Fruit fly (Drosophila melanogaster) whole organism, embryonic: ENCODE results near the gene trk.

Experiments
- Adf1 ChIP-seq: fragments of 200-800 bp; sonication (Bioruptor generic); IDR thresholded peaks from 2 replicates; pipeline ENCODE4 v1.3.6; 2022; ENCODE audit warnings: missing biosample characterization, missing genetic modification characterization
- CG10267 ChIP-seq: fragments of 200-800 bp; sonication (Bioruptor generic); optimal IDR thresholded peaks from 2 replicates; lab custom pipeline; 2018; ENCODE audit warnings: missing biosample characterization, mild to moderate bottlenecking, missing genetic modification characterization, moderate library complexity
- CG11456 ChIP-seq: fragments of 200-800 bp; sonication (Bioruptor generic); IDR thresholded peaks from 3 replicates; pipeline ENCODE4 v1.3.6; 2022; ENCODE audit warnings: missing biosample characterization, missing genetic modification characterization
- CG13624 ChIP-seq: fragments of 200-800 bp; sonication (Bioruptor generic); optimal IDR thresholded peaks from 2 replicates; lab custom pipeline; 2016; ENCODE audit warnings: missing biosample characterization, missing genetic modification characterization
- CG14667 ChIP-seq: fragments of 200-800 bp; sonication (Bioruptor generic); IDR thresholded peaks from 2 replicates; pipeline ENCODE4 v1.3.6; 2022; ENCODE audit warnings: missing biosample characterization, missing genetic modification characterization
- CG14710 ChIP-seq: fragments of 200-800 bp; sonication (Bioruptor generic); optimal IDR thresholded peaks from 3 replicates; lab custom pipeline; 2019; ENCODE audit warnings: missing biosample characterization, mild to moderate bottlenecking, missing genetic modification characterization, moderate library complexity
- CG14860 ChIP-seq: fragments of 200-800 bp; sonication (Bioruptor generic); IDR thresholded peaks from 3 replicates; pipeline ENCODE4 v1.3.6; 2022; ENCODE audit warnings: missing biosample characterization, missing genetic modification characterization; ENCODE audit not compliant: partially characterized antibody
- CG16813 ChIP-seq: fragments of 200-800 bp; sonication (Bioruptor generic); IDR thresholded peaks from 3 replicates; pipeline ENCODE4 v1.3.6; 2022; ENCODE audit warnings: missing biosample characterization, missing genetic modification characterization; ENCODE audit not compliant: partially characterized antibody
- CG30020 ChIP-seq: fragments of 200-800 bp; optimal IDR thresholded peaks from 2 replicates; lab custom pipeline; 2019; ENCODE audit warnings: missing biosample characterization, mild to moderate bottlenecking, missing genetic modification characterization, moderate library complexity
- CG30403 ChIP-seq: fragments of 200-800 bp; sonication (Bioruptor generic); optimal IDR thresholded peaks from 3 replicates; lab custom pipeline; 2016; ENCODE audit warnings: missing biosample characterization, missing genetic modification characterization
- CG3995 ChIP-seq: fragments of 200-800 bp; sonication (Bioruptor generic); optimal IDR thresholded peaks from 3 replicates; lab custom pipeline; 2016; ENCODE audit warnings: missing biosample characterization, missing genetic modification characterization
- CG43689 ChIP-seq: fragments of 200-800 bp; sonication (Bioruptor generic); IDR thresholded peaks from 2 replicates; pipeline ENCODE4 v1.3.6; 2022; ENCODE audit warnings: missing biosample characterization, missing genetic modification characterization
- CG4820 ChIP-seq: fragments of 200-800 bp; sonication (Bioruptor generic); optimal IDR thresholded peaks from 3 replicates; lab custom pipeline; 2016; ENCODE audit warnings: missing biosample characterization, missing genetic modification characterization
- CG6254 ChIP-seq: fragments of 200-800 bp; sonication (Bioruptor generic); optimal IDR thresholded peaks from 3 replicates; lab custom pipeline; 2017; ENCODE audit warnings: mild to moderate bottlenecking, missing biosample characterization, missing genetic modification reagents, missing genetic modification characterization
- CG6791 ChIP-seq: fragments of 200-800 bp; sonication (Bioruptor generic); IDR thresholded peaks from 3 replicates; pipeline ENCODE4 v1.3.6; 2022; ENCODE audit warnings: missing biosample characterization, missing genetic modification characterization; ENCODE audit not compliant: partially characterized antibody
- CG6813 ChIP-seq: fragments of 200-800 bp; sonication (Bioruptor generic); optimal IDR thresholded peaks from 2 replicates; lab custom pipeline; 2017; ENCODE audit warnings: missing biosample characterization, missing genetic modification characterization, mild to moderate bottlenecking, moderate library complexity, missing genetic modification reagents
- CG6854 ChIP-seq: fragments of 200-800 bp; sonication (Bioruptor generic); optimal IDR thresholded peaks from 3 replicates; lab custom pipeline; 2017; ENCODE audit warnings: missing biosample characterization, mild to moderate bottlenecking, missing genetic modification characterization
- CG7271 ChIP-seq: fragments of 200-800 bp; sonication (Bioruptor generic); optimal IDR thresholded peaks from 2 replicates; lab custom pipeline; 2018; ENCODE audit warnings: missing biosample characterization, mild to moderate bottlenecking, missing genetic modification characterization, moderate library complexity
- CG7786 ChIP-seq: fragments of 200-800 bp; sonication (Bioruptor generic); optimal IDR thresholded peaks from 2 replicates; lab custom pipeline; 2016; ENCODE audit warnings: missing biosample characterization, missing genetic modification characterization
- CG8290 ChIP-seq, 3 experiments: fragments of 200-800 bp; sonication (Bioruptor generic); optimal IDR thresholded peaks; 2 replicates each; lab custom pipeline; 2016 to 2019; ENCODE audit warnings: missing biosample characterization in 3 of 3, missing genetic modification characterization in 3 of 3, mild to moderate bottlenecking in 2 of 3, moderate library complexity in 1 of 3
- Doc3 ChIP-seq: fragments of 200-800 bp; sonication (Bioruptor generic); IDR thresholded peaks from 3 replicates; pipeline ENCODE4 v1.3.6; 2022; ENCODE audit warnings: missing biosample characterization, missing genetic modification characterization; ENCODE audit not compliant: partially characterized antibody
- Fer2 ChIP-seq: fragments of 200-800 bp; sonication (Bioruptor generic); optimal IDR thresholded peaks from 2 replicates; lab custom pipeline; 2018; ENCODE audit warnings: missing biosample characterization, mild to moderate bottlenecking, missing genetic modification characterization, moderate library complexity
- Jarid2 ChIP-seq: fragments of 200-800 bp; sonication (Bioruptor generic); optimal IDR thresholded peaks from 3 replicates; lab custom pipeline; 2017; ENCODE audit warnings: mild to moderate bottlenecking, missing biosample characterization, missing genetic modification reagents, missing genetic modification characterization
- MESR4 ChIP-seq: fragments of 200-800 bp; sonication (Bioruptor generic); optimal IDR thresholded peaks from 2 replicates; lab custom pipeline; 2018; ENCODE audit warnings: missing biosample characterization, mild to moderate bottlenecking, missing genetic modification characterization, moderate library complexity
- NfI ChIP-seq: fragments of 200-800 bp; sonication (Bioruptor generic); optimal IDR thresholded peaks from 3 replicates; lab custom pipeline; 2018; ENCODE audit warnings: missing biosample characterization, mild to moderate bottlenecking, missing genetic modification characterization, moderate library complexity
- Oli ChIP-seq: fragments of 200-800 bp; sonication (Bioruptor generic); optimal IDR thresholded peaks from 2 replicates; lab custom pipeline; 2018; ENCODE audit warnings: missing biosample characterization, mild to moderate bottlenecking, missing genetic modification characterization, moderate library complexity
- Sin3A ChIP-seq: fragments of >200 bp; optimal IDR thresholded peaks from 2 replicates; lab custom pipeline; 2018
- Six4 ChIP-seq: fragments of 200-800 bp; sonication (Bioruptor generic); optimal IDR thresholded peaks from 2 replicates; lab custom pipeline; 2016; ENCODE audit warnings: missing biosample characterization, missing genetic modification characterization
- Sry-δ ChIP-seq: fragments of 200-800 bp; sonication (Bioruptor generic); optimal IDR thresholded peaks from 2 replicates; lab custom pipeline; 2016; ENCODE audit warnings: missing biosample characterization, missing genetic modification characterization
- Vsx1 ChIP-seq: fragments of 200-800 bp; sonication (Bioruptor generic); optimal IDR thresholded peaks from 2 replicates; lab custom pipeline; 2017; ENCODE audit warnings: missing biosample characterization, mild to moderate bottlenecking, missing genetic modification characterization, missing genetic modification reagents
- al ChIP-seq: fragments of 200-800 bp; sonication (Bioruptor generic); IDR thresholded peaks from 2 replicates; pipeline ENCODE4 v1.3.6; 2022; ENCODE audit warnings: missing biosample characterization, missing genetic modification characterization
- amos ChIP-seq: fragments of 200-800 bp; sonication (Bioruptor generic); IDR thresholded peaks from 2 replicates; pipeline ENCODE4 v1.3.6; 2022; ENCODE audit warnings: missing biosample characterization, missing genetic modification characterization; ENCODE audit not compliant: partially characterized antibody
- ato ChIP-seq: fragments of 200-800 bp; sonication (Bioruptor generic); IDR thresholded peaks from 2 replicates; pipeline ENCODE4 v1.3.6; 2022; ENCODE audit warnings: missing biosample characterization, missing genetic modification characterization; ENCODE audit not compliant: partially characterized antibody
- bbx ChIP-seq: fragments of 200-800 bp; sonication (Bioruptor generic); IDR thresholded peaks from 2 replicates; pipeline ENCODE4 v1.3.6; 2022; ENCODE audit warnings: missing biosample characterization, missing genetic modification characterization; ENCODE audit not compliant: partially characterized antibody
- cg ChIP-seq: fragments of 200-800 bp; sonication (Bioruptor generic); optimal IDR thresholded peaks from 3 replicates; lab custom pipeline; 2019; ENCODE audit warnings: missing biosample characterization, mild to moderate bottlenecking, missing genetic modification characterization, moderate library complexity
- gem ChIP-seq: fragments of 200-800 bp; sonication (Bioruptor generic); optimal IDR thresholded peaks from 2 replicates; lab custom pipeline; 2019; ENCODE audit warnings: missing biosample characterization, mild to moderate bottlenecking, missing genetic modification characterization, moderate library complexity
- gro ChIP-seq: fragments of 200-800 bp; sonication (Bioruptor generic); optimal IDR thresholded peaks from 2 replicates; lab custom pipeline; 2016; ENCODE audit warnings: missing biosample characterization, missing genetic modification characterization
- hbn ChIP-seq: fragments of 200-800 bp; sonication (Bioruptor generic); IDR thresholded peaks from 2 replicates; pipeline ENCODE4 v1.3.6; 2022; ENCODE audit warnings: missing biosample characterization, missing genetic modification characterization; ENCODE audit not compliant: partially characterized antibody
- hkb ChIP-seq, 2 experiments: fragments of 200-800 bp in 1 of 2; fragments of >200 bp in 1 of 2; sonication (Bioruptor generic) in 1 of 2; IDR thresholded peaks in 1 of 2; optimal IDR thresholded peaks in 1 of 2; 2 replicates each; pipeline versions ENCODE4 v1.3.6 to Lab custom; 2017 to 2022; ENCODE audit warnings: missing biosample characterization in 1 of 2, missing genetic modification characterization in 1 of 2
- jing ChIP-seq: fragments of 200-800 bp; sonication (Bioruptor generic); optimal IDR thresholded peaks from 2 replicates; lab custom pipeline; 2018; ENCODE audit warnings: missing biosample characterization, mild to moderate bottlenecking, missing genetic modification characterization
- lab ChIP-seq: fragments of 200-800 bp; sonication (Bioruptor generic); optimal IDR thresholded peaks from 3 replicates; lab custom pipeline; 2017; ENCODE audit warnings: missing biosample characterization, missing genetic modification characterization, mild to moderate bottlenecking, moderate library complexity, missing genetic modification reagents
- oc ChIP-seq: fragments of 200-800 bp; sonication (Bioruptor generic); optimal IDR thresholded peaks from 2 replicates; lab custom pipeline; 2018; ENCODE audit warnings: missing biosample characterization, mild to moderate bottlenecking, missing genetic modification characterization, moderate library complexity
- pzg ChIP-seq: fragments of 200-800 bp; sonication (Bioruptor generic); optimal IDR thresholded peaks from 3 replicates; lab custom pipeline; 2018; ENCODE audit warnings: missing biosample characterization, mild to moderate bottlenecking, missing genetic modification characterization, moderate library complexity
- schlank ChIP-seq: fragments of 200-800 bp; sonication (Bioruptor generic); optimal IDR thresholded peaks from 2 replicates; lab custom pipeline; 2018; ENCODE audit warnings: missing biosample characterization, mild to moderate bottlenecking, missing genetic modification characterization
- slbo ChIP-seq: fragments of 200-800 bp; sonication (Bioruptor generic); IDR thresholded peaks from 2 replicates; pipeline ENCODE4 v1.3.6; 2022; ENCODE audit warnings: missing biosample characterization, missing genetic modification characterization
- unc-4 ChIP-seq: fragments of 200-800 bp; sonication (Bioruptor generic); IDR thresholded peaks from 2 replicates; pipeline ENCODE4 v1.3.6; 2022; ENCODE audit warnings: missing biosample characterization, missing genetic modification characterization; ENCODE audit not compliant: partially characterized antibody
- vfl ChIP-seq: fragments of 200-800 bp; sonication (Bioruptor generic); optimal IDR thresholded peaks from 2 replicates; lab custom pipeline; 2016; ENCODE audit warnings: missing biosample characterization, missing genetic modification characterization
- z ChIP-seq: fragments of 200-800 bp; sonication (Bioruptor generic); IDR thresholded peaks from 3 replicates; pipeline ENCODE4 v1.3.6; 2022; ENCODE audit warnings: missing biosample characterization, missing genetic modification characterization
- zen ChIP-seq: fragments of 200-800 bp; sonication (Bioruptor generic); optimal IDR thresholded peaks from 3 replicates; lab custom pipeline; 2018; ENCODE audit warnings: missing biosample characterization, mild to moderate bottlenecking, missing genetic modification characterization, moderate library complexity

trk gene

dm6 chr2L:10278658-10279057 is 6.5 kb upstream of the trk start, which contains the start of gene Utx (continued):
- no peak for TF ChIP-seq zen (tag; lab: Kevin White, UChicago)
- no peak for TF ChIP-seq vfl (GFP tag; lab: Kevin White, UChicago)
- peak; percentile 77 for TF ChIP-seq pzg (GFP tag; lab: Kevin White, UChicago)
- no peak for TF ChIP-seq cg (GFP tag; lab: Kevin White, UChicago)
- no peak for TF ChIP-seq CG11456
- peak; percentile 75 for TF ChIP-seq CG14860 (GFP tag; lab: Robert Waterston, UW)
- no peak for TF ChIP-seq al (GFP tag; lab: Robert Waterston, UW)
- TF ChIP-seq CG7271: no peak
- no peak for TF ChIP-seq Sin3A (lab: Kevin White, UChicago)
- no peak for TF ChIP-seq z (GFP tag; lab: Robert Waterston, UW)
- TF ChIP-seq Oli (tag; lab: Kevin White, UChicago): no peak
- no peak for TF ChIP-seq jing (GFP tag; lab: Kevin White, UChicago)
- peak; percentile 96 for TF ChIP-seq CG3995 (GFP tag; lab: Kevin White, UChicago)
- peak; percentile 1 for TF ChIP-seq CG30403 (GFP tag; lab: Kevin White, UChicago)
- TF ChIP-seq Vsx1: no peak
- no peak for TF ChIP-seq Adf1 (GFP tag; lab: Robert Waterston, UW)
- TF ChIP-seq CG16813: peak; percentile 89
- TF ChIP-seq amos (GFP tag; lab: Robert Waterston, UW): peak; percentile 91
- TF ChIP-seq slbo: peak; percentile 57; the same call in 1 of the 2 replicates
- TF ChIP-seq CG6854 (GFP tag; lab: Kevin White, UChicago): no peak
- TF ChIP-seq gro (GFP tag; lab: Kevin White, UChicago): peak; percentile 61
- TF ChIP-seq CG10267 (tag; lab: Kevin White, UChicago): peak; percentile 24
- peak; percentile 92 for TF ChIP-seq Sry-δ
- TF ChIP-seq CG6813 (GFP tag; lab: Kevin White, UChicago): no peak
- TF ChIP-seq NfI (GFP tag; lab: Kevin White, UChicago): no peak
- TF ChIP-seq lab (GFP tag; lab: Kevin White, UChicago): no peak
- peak; percentile 72 for TF ChIP-seq hbn (GFP tag; lab: Robert Waterston, UW)
- TF ChIP-seq CG43689 (GFP tag; lab: Robert Waterston, UW): no peak
- no peak for TF ChIP-seq Jarid2
- peak; percentile 96 for TF ChIP-seq CG30020
- peak; percentile 87 for TF ChIP-seq bbx
- TF ChIP-seq MESR4: peak; percentile 31
- TF ChIP-seq CG8290 (GFP tag; optimal IDR thresholded peaks at IDR 0.05; lab: Kevin White, UChicago): peak; percentile 5
- TF ChIP-seq CG8290 (tag; optimal IDR thresholded peaks at IDR 0.05; lab: Kevin White, UChicago): no peak
- peak; percentile 75 for TF ChIP-seq unc-4 (GFP tag; lab: Robert Waterston, UW)
- TF ChIP-seq hkb (optimal IDR thresholded peaks at IDR 0.05; lab: Kevin White, UChicago): no peak
- TF ChIP-seq hkb (GFP tag; IDR thresholded peaks at IDR 0.05; lab: Robert Waterston, UW): 0 out of 2 replicates have a peak, but pooled peaks have one; percentile 18
- no peak for TF ChIP-seq CG14667 (GFP tag; lab: Robert Waterston, UW)
- TF ChIP-seq gem (tag; lab: Kevin White, UChicago): no peak
- peak; percentile 56 for TF ChIP-seq CG14710
- TF ChIP-seq Fer2 (tag; lab: Kevin White, UChicago): no peak
- TF ChIP-seq CG13624 (GFP tag; lab: Kevin White, UChicago): peak; percentile 5
- no peak for TF ChIP-seq schlank
- TF ChIP-seq CG4820: no peak
- no peak for TF ChIP-seq Six4
- TF ChIP-seq CG6791 (GFP tag; lab: Robert Waterston, UW): peak; percentile 91
- peak; percentile 62 for TF ChIP-seq ato (GFP tag; lab: Robert Waterston, UW)
- TF ChIP-seq CG6254 (GFP tag; lab: Kevin White, UChicago): no peak
- TF ChIP-seq oc (tag; lab: Kevin White, UChicago): no peak
- no peak for TF ChIP-seq CG7786 (GFP tag; lab: Kevin White, UChicago)
- peak; percentile 79 for TF ChIP-seq Doc3 (GFP tag; lab: Robert Waterston, UW)
